Worm (Caenorhabditis elegans) whole organism, young adult: ENCODE results near the gene oma-2.
A peak's percentile ranks its signal among the peaks of the same experiment; 100 is the strongest.

Experiments
- B0019.2 ChIP-seq: fragments of 200-800 bp; sonication (Bioruptor generic); conservative IDR thresholded peaks from 2 replicates; pipeline ENCODE4 v1.3.6; 2022; ENCODE audit warnings: missing genetic modification reagents, missing genetic modification characterization, missing compliant biosample characterization
- B0261.1 ChIP-seq: sonication (generic microtip); optimal IDR thresholded peaks from 2 replicates; lab custom pipeline; 2016; ENCODE audit warnings: mild to moderate bottlenecking, missing genetic modification characterization, moderate library complexity, missing compliant biosample characterization
- B0336.3 ChIP-seq: fragments of 200-800 bp; sonication (Bioruptor generic); IDR thresholded peaks from 2 replicates; pipeline ENCODE4 v1.3.6; 2022; ENCODE audit warnings: missing genetic modification characterization, missing compliant biosample characterization
- C17E4.6 ChIP-seq: fragments of 200-800 bp; sonication (Bioruptor generic); IDR thresholded peaks from 2 replicates; pipeline ENCODE4 v1.3.6; 2022; ENCODE audit warnings: missing genetic modification reagents, missing genetic modification characterization, missing compliant biosample characterization
- F22D6.2 ChIP-seq: sonication (generic microtip); optimal IDR thresholded peaks from 2 replicates; lab custom pipeline; 2016; ENCODE audit warnings: mild to moderate bottlenecking, missing genetic modification characterization, missing compliant biosample characterization
- F23B12.7 ChIP-seq: sonication (generic microtip); optimal IDR thresholded peaks from 2 replicates; lab custom pipeline; 2017; ENCODE audit warnings: missing genetic modification characterization, mild to moderate bottlenecking, missing compliant biosample characterization, antibody characterized with exemption, moderate library complexity; ENCODE audit not compliant: insufficient read depth
- F33H1.4 ChIP-seq: fragments of 200-800 bp; sonication (Bioruptor generic); IDR thresholded peaks from 2 replicates; pipeline ENCODE4 v1.3.6; 2022; ENCODE audit warnings: missing genetic modification reagents, missing genetic modification characterization, missing compliant biosample characterization
- F37B4.10 ChIP-seq: fragments of 200-800 bp; sonication (Bioruptor generic); IDR thresholded peaks from 2 replicates; pipeline ENCODE4 v1.3.6; 2022; ENCODE audit warnings: missing genetic modification characterization, missing compliant biosample characterization
- F52B5.7 ChIP-seq: sonication (generic microtip); optimal IDR thresholded peaks from 2 replicates; lab custom pipeline; 2016; ENCODE audit warnings: mild to moderate bottlenecking, missing genetic modification characterization, missing compliant biosample characterization
- F55B11.4 ChIP-seq: sonication (generic microtip); optimal IDR thresholded peaks from 2 replicates; lab custom pipeline; 2016; ENCODE audit warnings: missing compliant biosample characterization, missing genetic modification characterization, borderline replicate concordance; ENCODE audit not compliant: insufficient read depth
- T26A5.8 ChIP-seq: sonication (generic microtip); optimal IDR thresholded peaks from 2 replicates; lab custom pipeline; 2016; ENCODE audit warnings: missing genetic modification characterization, missing compliant biosample characterization
- Y67H2A.10 ChIP-seq: fragments of 200-800 bp; sonication (Bioruptor generic); conservative IDR thresholded peaks from 2 replicates; pipeline ENCODE4 v1.3.6; 2022; ENCODE audit warnings: missing genetic modification reagents, missing genetic modification characterization, missing compliant biosample characterization
- ZK185.1 ChIP-seq: sonication (generic microtip); optimal IDR thresholded peaks from 2 replicates; lab custom pipeline; 2016; ENCODE audit warnings: mild to moderate bottlenecking, missing genetic modification characterization, missing compliant biosample characterization; ENCODE audit not compliant: poor library complexity, severe bottlenecking
- ama-1 ChIP-seq, 3 experiments: fragments of 150-350 bp in 1 of 3; sonication (generic microtip) in 2 of 3; optimal IDR thresholded peaks; 2 replicates each; lab custom pipeline; 2014 to 2018; ENCODE audit warnings: missing biosample characterization in 2 of 3, missing genetic modification characterization in 2 of 3, missing genetic modification reagents in 2 of 3
- bed-1 ChIP-seq: fragments of 200-800 bp; sonication (Bioruptor generic); IDR thresholded peaks from 2 replicates; pipeline ENCODE4 v1.3.6; 2022; ENCODE audit warnings: missing genetic modification reagents, missing genetic modification characterization, missing compliant biosample characterization
- bed-2 ChIP-seq: fragments of 200-800 bp; sonication (Bioruptor generic); IDR thresholded peaks from 2 replicates; pipeline ENCODE4 v1.3.6; 2022; ENCODE audit warnings: missing genetic modification reagents, missing genetic modification characterization, missing compliant biosample characterization
- ceh-100 ChIP-seq: fragments of 200-800 bp; sonication (Bioruptor generic); IDR thresholded peaks from 2 replicates; pipeline ENCODE4 v1.3.6; 2022; ENCODE audit warnings: missing genetic modification reagents, missing genetic modification characterization, missing compliant biosample characterization
- ceh-58 ChIP-seq: fragments of 200-800 bp; sonication (Bioruptor generic); IDR thresholded peaks from 2 replicates; pipeline ENCODE4 v1.3.6; 2022; ENCODE audit warnings: missing genetic modification characterization, missing compliant biosample characterization
- ceh-79 ChIP-seq: sonication (generic microtip); optimal IDR thresholded peaks from 2 replicates; lab custom pipeline; 2017; ENCODE audit warnings: mild to moderate bottlenecking, missing genetic modification characterization, missing compliant biosample characterization
- ceh-91 ChIP-seq: fragments of 200-800 bp; sonication (Bioruptor generic); IDR thresholded peaks from 2 replicates; pipeline ENCODE4 v1.3.6; 2022; ENCODE audit warnings: missing genetic modification reagents, missing genetic modification characterization, missing compliant biosample characterization
- dpff-1 ChIP-seq: sonication (generic microtip); optimal IDR thresholded peaks from 2 replicates; lab custom pipeline; 2017; ENCODE audit warnings: mild to moderate bottlenecking, missing genetic modification characterization, missing compliant biosample characterization
- dpl-1 ChIP-seq: fragments of 150-350 bp; optimal IDR thresholded peaks from 2 replicates; lab custom pipeline; 2014; ENCODE audit warnings: missing biosample characterization, missing genetic modification reagents, missing genetic modification characterization
- egl-18 ChIP-seq: fragments of 200-800 bp; sonication (Bioruptor generic); IDR thresholded peaks from 2 replicates; pipeline ENCODE4 v1.3.6; 2022; ENCODE audit warnings: missing genetic modification reagents, missing genetic modification characterization, missing compliant biosample characterization
- fkh-3 ChIP-seq: sonication (generic microtip); optimal IDR thresholded peaks from 2 replicates; lab custom pipeline; 2016; ENCODE audit warnings: mild to moderate bottlenecking, missing genetic modification characterization, missing compliant biosample characterization
- hlh-12 ChIP-seq: sonication (generic microtip); optimal IDR thresholded peaks from 2 replicates; lab custom pipeline; 2016; ENCODE audit warnings: missing genetic modification characterization, missing compliant biosample characterization
- hsf-1 ChIP-seq: fragments of 200-800 bp; sonication (Bioruptor generic); IDR thresholded peaks from 2 replicates; pipeline ENCODE4 v1.3.6; 2022; ENCODE audit warnings: missing genetic modification reagents, missing genetic modification characterization, missing compliant biosample characterization
- let-607 ChIP-seq, 2 experiments: fragments of 200-800 bp in 1 of 2; sonication (Bioruptor generic) in 1 of 2; sonication (generic microtip) in 1 of 2; optimal IDR thresholded peaks; 2 replicates each; lab custom pipeline; 2016 to 2018; ENCODE audit warnings: mild to moderate bottlenecking in 2 of 2, missing compliant biosample characterization in 2 of 2, missing genetic modification characterization in 2 of 2, moderate library complexity in 2 of 2, missing genotype in 1 of 2
- lin-26 ChIP-seq: fragments of 200-800 bp; sonication (Bioruptor generic); IDR thresholded peaks from 2 replicates; pipeline ENCODE4 v1.3.6; 2022; ENCODE audit warnings: missing genetic modification reagents, missing genetic modification characterization, missing compliant biosample characterization
- lin-54 ChIP-seq: fragments of 200-800 bp; sonication (Bioruptor generic); optimal IDR thresholded peaks from 2 replicates; lab custom pipeline; 2018; ENCODE audit warnings: mild to moderate bottlenecking, missing genetic modification characterization, missing compliant biosample characterization
- lir-1 ChIP-seq: fragments of 200-800 bp; sonication (Bioruptor generic); conservative IDR thresholded peaks from 2 replicates; pipeline ENCODE4 v1.3.6; 2022; ENCODE audit warnings: missing genetic modification reagents, missing genetic modification characterization, missing compliant biosample characterization
- lsy-27 ChIP-seq: sonication (generic microtip); optimal IDR thresholded peaks from 2 replicates; lab custom pipeline; 2017; ENCODE audit warnings: missing genetic modification characterization, mild to moderate bottlenecking, missing compliant biosample characterization, antibody characterized with exemption, missing genotype, borderline replicate concordance; ENCODE audit not compliant: insufficient read depth
- madf-3 ChIP-seq: fragments of 200-800 bp; sonication (Bioruptor generic); IDR thresholded peaks from 2 replicates; pipeline ENCODE4 v1.3.6; 2022; ENCODE audit warnings: missing genetic modification reagents, missing genetic modification characterization, missing compliant biosample characterization
- madf-6 ChIP-seq: fragments of 200-800 bp; sonication (Bioruptor generic); IDR thresholded peaks from 2 replicates; pipeline ENCODE4 v1.3.6; 2022; ENCODE audit warnings: missing genetic modification reagents, missing genetic modification characterization, missing compliant biosample characterization
- madf-8 ChIP-seq: fragments of 200-800 bp; sonication (Bioruptor generic); conservative IDR thresholded peaks from 2 replicates; pipeline ENCODE4 v1.3.6; 2022; ENCODE audit warnings: missing genetic modification reagents, missing genetic modification characterization, missing compliant biosample characterization
- nfya-1 ChIP-seq: sonication (generic microtip); optimal IDR thresholded peaks from 2 replicates; lab custom pipeline; 2017; ENCODE audit warnings: antibody characterized with exemption, missing compliant biosample characterization, missing genetic modification characterization, borderline replicate concordance; ENCODE audit not compliant: insufficient read depth
- nhr-179 ChIP-seq: sonication (generic microtip); optimal IDR thresholded peaks from 2 replicates; lab custom pipeline; 2016; ENCODE audit warnings: mild to moderate bottlenecking, missing genetic modification characterization, missing compliant biosample characterization
- nhr-80 ChIP-seq: sonication (generic microtip); optimal IDR thresholded peaks from 2 replicates; lab custom pipeline; 2016; ENCODE audit warnings: missing genetic modification characterization, missing compliant biosample characterization
- nhr-90 ChIP-seq: sonication (generic microtip); optimal IDR thresholded peaks from 2 replicates; lab custom pipeline; 2016; ENCODE audit warnings: missing genotype, mild to moderate bottlenecking, missing genetic modification characterization, missing compliant biosample characterization
- rec-8 ChIP-seq, 2 experiments: sonication (generic microtip); optimal IDR thresholded peaks; 2 replicates each; lab custom pipeline; 2016; ENCODE audit warnings: mild to moderate bottlenecking in 2 of 2, missing genetic modification characterization in 2 of 2, missing genetic modification reagents in 2 of 2, missing genotype in 2 of 2, missing biosample characterization in 1 of 2, missing compliant biosample characterization in 1 of 2, moderate library complexity in 1 of 2
- sea-2 ChIP-seq: fragments of 200-800 bp; sonication (Bioruptor generic); IDR thresholded peaks from 2 replicates; pipeline ENCODE4 v1.3.6; 2022; ENCODE audit warnings: missing genetic modification characterization, missing compliant biosample characterization
- somi-1 ChIP-seq: fragments of 200-800 bp; sonication (Bioruptor generic); optimal IDR thresholded peaks from 2 replicates; lab custom pipeline; 2018; ENCODE audit warnings: mild to moderate bottlenecking, missing genetic modification characterization, missing compliant biosample characterization
- tbx-9 ChIP-seq: sonication (generic microtip); optimal IDR thresholded peaks from 2 replicates; lab custom pipeline; 2016; ENCODE audit warnings: borderline replicate concordance, missing genetic modification characterization, inconsistent platforms, missing compliant biosample characterization
- tlf-1 ChIP-seq: fragments of 200-800 bp; sonication (Bioruptor generic); optimal IDR thresholded peaks from 2 replicates; lab custom pipeline; 2018; ENCODE audit warnings: mild to moderate bottlenecking, missing genetic modification characterization, missing compliant biosample characterization
- unc-62 ChIP-seq: fragments of 150-350 bp; optimal IDR thresholded peaks from 2 replicates; lab custom pipeline; 2014; ENCODE audit warnings: missing biosample characterization, missing genetic modification reagents, missing genetic modification characterization
- ztf-18 ChIP-seq: sonication (generic microtip); optimal IDR thresholded peaks from 2 replicates; lab custom pipeline; 2016; ENCODE audit warnings: missing genotype, mild to moderate bottlenecking, missing genetic modification characterization, missing compliant biosample characterization
- ztf-28 ChIP-seq: fragments of 200-800 bp; sonication (Bioruptor generic); IDR thresholded peaks from 2 replicates; pipeline ENCODE4 v1.3.6; 2022; ENCODE audit warnings: missing genetic modification reagents, missing genetic modification characterization, missing compliant biosample characterization

Gene oma-2

ce11 chrV:8027429-8028142, 1.7 kb upstream of the oma-2 start (continued):
- TF ChIP-seq ztf-18 (no peak), lir-1 (GFP tag; lab: Robert Waterston, UW) (no peak), nhr-179 (no peak), tbx-9 (tag; lab: Kevin White, UChicago) (no peak)

- no peak for TF ChIP-seq ceh-91 (GFP tag; lab: Robert Waterston, UW)
- TF ChIP-seq F33H1.4 (GFP tag; lab: Robert Waterston, UW), result peak; percentile 35; the same call in 1 of the 2 replicates
- TF ChIP-seq dpff-1 (tag; lab: Kevin White, UChicago), result no peak
- peak; percentile 51 for TF ChIP-seq tlf-1
- peak; percentile 82 for TF ChIP-seq hsf-1 (GFP tag; lab: Robert Waterston, UW)
- peak; percentile 88 for TF ChIP-seq lin-54 (GFP tag; lab: Kevin White, UChicago)
- TF ChIP-seq rec-8 (tag; optimal IDR thresholded peaks at IDR 0.05; lab: Kevin White, UChicago), result no peak
- no peak for TF ChIP-seq F22D6.2 (tag; lab: Kevin White, UChicago)
- no peak for TF ChIP-seq nfya-1 (tag; lab: Kevin White, UChicago)
- no peak for TF ChIP-seq unc-62 (GFP tag; lab: Kevin White, UChicago)
- no peak for TF ChIP-seq egl-18 (GFP tag; lab: Robert Waterston, UW)
- no peak for TF ChIP-seq lin-26 (GFP tag; lab: Robert Waterston, UW)
- no peak for TF ChIP-seq B0261.1 (tag; lab: Kevin White, UChicago)
- no peak for TF ChIP-seq madf-8 (GFP tag; lab: Robert Waterston, UW)
- TF ChIP-seq ceh-58 (GFP tag; lab: Robert Waterston, UW), result no peak
- TF ChIP-seq nhr-90 (tag; lab: Kevin White, UChicago), result no peak
- TF ChIP-seq T26A5.8 (tag; lab: Kevin White, UChicago), result no peak
- TF ChIP-seq nhr-80 (tag; lab: Kevin White, UChicago), result no peak
- no peak for TF ChIP-seq ama-1 (optimal IDR thresholded peaks at IDR 0.05; lab: Kevin White, UChicago)
- no peak for TF ChIP-seq ama-1 (GFP tag; optimal IDR thresholded peaks at IDR 0.05; lab: Kevin White, UChicago)
- peak; percentile 58 for TF ChIP-seq madf-6 (GFP tag; lab: Robert Waterston, UW)
- no peak for TF ChIP-seq ceh-100 (GFP tag; lab: Robert Waterston, UW)
- TF ChIP-seq somi-1, result no peak
- no peak for TF ChIP-seq ZK185.1
- no peak for TF ChIP-seq C17E4.6
- no peak for TF ChIP-seq bed-2 (GFP tag; lab: Robert Waterston, UW)
- no peak for TF ChIP-seq bed-1 (GFP tag; lab: Robert Waterston, UW)
- no peak for TF ChIP-seq B0019.2
- TF ChIP-seq ztf-28 (GFP tag; lab: Robert Waterston, UW), result no peak
- no peak for TF ChIP-seq Y67H2A.10 (GFP tag; lab: Robert Waterston, UW)
- TF ChIP-seq nhr-179, result no peak
- TF ChIP-seq let-607 (tag; optimal IDR thresholded peaks at IDR 0.05; lab: Kevin White, UChicago), result no peak
- no peak for TF ChIP-seq F37B4.10 (GFP tag; lab: Robert Waterston, UW)
- TF ChIP-seq hlh-12 (tag; lab: Kevin White, UChicago), result no peak
- no peak for TF ChIP-seq fkh-3 (tag; lab: Kevin White, UChicago)
- peak; percentile 42 for TF ChIP-seq dpl-1 (GFP tag; lab: Kevin White, UChicago)
- TF ChIP-seq F23B12.7 (tag; lab: Kevin White, UChicago), result peak; percentile 78
- no peak for TF ChIP-seq lsy-27 (tag; lab: Kevin White, UChicago)
- TF ChIP-seq ceh-79 (tag; lab: Kevin White, UChicago), result no peak
- no peak for TF ChIP-seq F55B11.4 (tag; lab: Kevin White, UChicago)
- peak; percentile 55 for TF ChIP-seq B0336.3 (GFP tag; lab: Robert Waterston, UW)
- no peak for TF ChIP-seq F52B5.7 (tag; lab: Kevin White, UChicago)
- no peak for TF ChIP-seq sea-2 (GFP tag; lab: Robert Waterston, UW)
- TF ChIP-seq madf-3 (GFP tag; lab: Robert Waterston, UW), result 0 out of 2 replicates have a peak, but pooled peaks have one; percentile 3
These were observed 1.9 kb downstream of the oma-2 start, which contains the start of gene vars-1 for ce11 chrV:8031121-8031520. Gene vars-1, plus strand, starts transcription at chrV:8031411.
